Fruit fly (Drosophila melanogaster) whole organism, wandering third instar larva: Measurements from ENCODE around the gene Ccdc114.

Experiments
- Abd-B ChIP-seq: fragments of >200 bp; optimal IDR thresholded peaks from 2 replicates; lab custom pipeline; 2017; ENCODE audit warnings: missing biosample characterization, missing genetic modification characterization
- CG32264 ChIP-seq: fragments of 200-800 bp; sonication (Bioruptor generic); optimal IDR thresholded peaks from 2 replicates; lab custom pipeline; 2016; ENCODE audit warnings: missing biosample characterization, missing genetic modification characterization
- CG9705 ChIP-seq: fragments of 200-800 bp; sonication (Bioruptor generic); optimal IDR thresholded peaks from 2 replicates; lab custom pipeline; 2018; ENCODE audit warnings: missing biosample characterization, mild to moderate bottlenecking, missing genetic modification characterization
- CrebA ChIP-seq: fragments of 200-800 bp; sonication (Bioruptor generic); optimal IDR thresholded peaks from 2 replicates; lab custom pipeline; 2016; ENCODE audit warnings: missing biosample characterization, mild to moderate bottlenecking, missing genetic modification characterization, borderline replicate concordance
- Hr78 ChIP-seq: fragments of >200 bp; optimal IDR thresholded peaks from 2 replicates; lab custom pipeline; 2017; ENCODE audit warnings: missing biosample characterization, missing genetic modification characterization
- Hr83 ChIP-seq: fragments of 200-300 bp; sonication (Bioruptor generic); optimal IDR thresholded peaks from 2 replicates; lab custom pipeline; 2016; ENCODE audit warnings: missing biosample characterization, mild to moderate bottlenecking, missing genetic modification characterization, moderate library complexity; ENCODE audit not compliant: poor library complexity, severe bottlenecking
- Jra ChIP-seq: sonication (Bioruptor generic); optimal IDR thresholded peaks from 2 replicates; lab custom pipeline; 2016; ENCODE audit warnings: missing biosample characterization, missing genetic modification characterization
- Mio ChIP-seq: sonication (Bioruptor generic); optimal IDR thresholded peaks from 2 replicates; lab custom pipeline; 2016; ENCODE audit warnings: missing biosample characterization, missing genetic modification characterization
- Myc ChIP-seq: fragments of >200 bp; optimal IDR thresholded peaks from 2 replicates; lab custom pipeline; 2017
- N ChIP-seq: fragments of >200 bp; optimal IDR thresholded peaks from 2 replicates; lab custom pipeline; 2018; ENCODE audit warnings: missing biosample characterization, missing external identifiers, missing genetic modification characterization
- OdsH ChIP-seq: fragments of 200-800 bp; sonication (Bioruptor generic); optimal IDR thresholded peaks from 2 replicates; lab custom pipeline; 2016; ENCODE audit warnings: missing biosample characterization, mild to moderate bottlenecking, missing genetic modification characterization
- Rel ChIP-seq, 2 experiments: fragments of 200-800 bp; sonication (Bioruptor generic) in 1 of 2; optimal IDR thresholded peaks; 2 replicates in 1 of 2; 3 replicates in 1 of 2; lab custom pipeline; 2016 to 2019; ENCODE audit warnings: mild to moderate bottlenecking in 2 of 2, missing biosample characterization in 2 of 2, missing genetic modification characterization in 2 of 2, moderate library complexity in 1 of 2
- Sp1 ChIP-seq: fragments of 200-800 bp; sonication (Bioruptor generic); optimal IDR thresholded peaks from 3 replicates; lab custom pipeline; 2019; ENCODE audit warnings: missing biosample characterization, mild to moderate bottlenecking, missing genetic modification characterization, moderate library complexity
- Vsx2 ChIP-seq: fragments of 200-300, 225-300 bp; sonication (Bioruptor generic); optimal IDR thresholded peaks from 2 replicates; lab custom pipeline; 2018; ENCODE audit warnings: missing biosample characterization, missing genetic modification characterization; ENCODE audit not compliant: partially characterized antibody
- br ChIP-seq: fragments of 200-800 bp; sonication (Bioruptor generic); optimal IDR thresholded peaks from 2 replicates; lab custom pipeline; 2016; ENCODE audit warnings: missing biosample characterization, missing genetic modification characterization
- brk ChIP-seq: fragments of 200-800 bp; sonication (Bioruptor generic); optimal IDR thresholded peaks from 2 replicates; lab custom pipeline; 2016; ENCODE audit warnings: missing biosample characterization, mild to moderate bottlenecking, missing genetic modification characterization
- dl ChIP-seq, 2 experiments: fragments of 175-275, 200-275 bp in 1 of 2; fragments of 200-275 bp in 1 of 2; sonication (Bioruptor generic); optimal IDR thresholded peaks; lab custom pipeline; 2018; ENCODE audit warnings: mild to moderate bottlenecking in 2 of 2, missing biosample characterization in 2 of 2, missing genetic modification characterization in 2 of 2, moderate library complexity in 2 of 2; ENCODE audit not compliant: partially characterized antibody in 2 of 2, insufficient read depth in 1 of 2
- foxo ChIP-seq, 2 experiments: fragments of 200-800 bp; sonication (Bioruptor generic); optimal IDR thresholded peaks; 2 replicates in 1 of 2; 3 replicates in 1 of 2; lab custom pipeline; 2016 to 2017; ENCODE audit warnings: missing biosample characterization in 2 of 2, missing genetic modification characterization in 2 of 2
- h ChIP-seq: fragments of 200-800 bp; sonication (Bioruptor generic); optimal IDR thresholded peaks from 3 replicates; lab custom pipeline; 2016; ENCODE audit warnings: missing biosample characterization, mild to moderate bottlenecking, missing genetic modification characterization
- jim ChIP-seq: fragments of 175-275, 200-325 bp; sonication (Bioruptor generic); optimal IDR thresholded peaks from 2 replicates; lab custom pipeline; 2016; ENCODE audit warnings: missing biosample characterization, mild to moderate bottlenecking, missing genetic modification characterization
- pan ChIP-seq: fragments of >200 bp; optimal IDR thresholded peaks from 2 replicates; lab custom pipeline; 2017
- psq ChIP-seq: fragments of 200-800 bp; sonication (Bioruptor generic); optimal IDR thresholded peaks from 3 replicates; lab custom pipeline; 2017; ENCODE audit warnings: missing biosample characterization, mild to moderate bottlenecking, missing genetic modification characterization, moderate library complexity
- rgr ChIP-seq: fragments of 200-800 bp; sonication (Bioruptor generic); optimal IDR thresholded peaks from 3 replicates; lab custom pipeline; 2016; ENCODE audit warnings: missing biosample characterization, mild to moderate bottlenecking, missing genetic modification characterization
- usp ChIP-seq: fragments of >200 bp; optimal IDR thresholded peaks from 2 replicates; lab custom pipeline; 2017; ENCODE audit warnings: missing biosample characterization, missing genetic modification characterization
- woc ChIP-seq: sonication (Bioruptor generic); optimal IDR thresholded peaks from 2 replicates; lab custom pipeline; 2016; ENCODE audit warnings: missing biosample characterization, mild to moderate bottlenecking, missing genetic modification characterization

The Ccdc114 gene

dm6 chr3R:16643591-16643990 is 19.1 kb upstream of the Ccdc114 start, which contains the start of gene Arl6IP1:
Arl6IP1 (plus strand) TSS chr3R:16643605.
- no peak for TF ChIP-seq woc (GFP tag; lab: Kevin White, UChicago)
- TF ChIP-seq CG9705 (GFP tag; lab: Kevin White, UChicago) = no peak
- no peak for TF ChIP-seq jim
- no peak for TF ChIP-seq h (GFP tag; lab: Kevin White, UChicago)
- TF ChIP-seq rgr = no peak
- TF ChIP-seq Jra (GFP tag; lab: Kevin White, UChicago) = no peak
- no peak for TF ChIP-seq CrebA (GFP tag; lab: Kevin White, UChicago)
- TF ChIP-seq N (GFP tag; lab: Kevin White, UChicago) = no peak
- no peak for TF ChIP-seq psq (GFP tag; lab: Kevin White, UChicago)
- TF ChIP-seq Mio = no peak
- no peak for TF ChIP-seq dl (GFP tag; optimal IDR thresholded peaks at IDR 0.05; lab: Kevin White, UChicago; ENCODE audit: insufficient read depth in 1 of 2, partially characterized antibody in 2 of 2)
- TF ChIP-seq Abd-B (GFP tag; lab: Kevin White, UChicago) = no peak
- no peak for TF ChIP-seq br (GFP tag; lab: Kevin White, UChicago)
- TF ChIP-seq brk (GFP tag; lab: Kevin White, UChicago) = no peak
- no peak for TF ChIP-seq CG32264 (GFP tag; lab: Kevin White, UChicago)
- TF ChIP-seq, all 38 proteins: peak for 0

DNA sequence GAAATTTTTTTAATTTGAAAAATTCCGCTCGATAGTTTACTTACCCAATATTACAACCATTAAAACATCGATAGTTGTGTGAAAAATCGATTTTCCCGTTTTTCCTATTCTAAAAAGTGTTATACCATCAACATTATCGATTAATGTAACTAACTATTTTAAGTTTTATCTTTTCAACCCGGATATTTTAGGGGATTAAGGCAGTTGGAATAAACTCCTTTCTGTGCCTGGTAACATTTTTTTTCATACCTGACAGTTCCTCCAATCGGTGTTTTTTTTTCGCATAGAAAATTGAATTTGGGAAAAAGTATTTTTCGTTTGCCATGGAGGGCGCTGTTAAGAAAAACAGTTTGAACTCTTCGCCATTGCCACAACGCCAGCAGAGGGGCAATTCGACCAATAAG is 15.5 kb upstream of the Ccdc114 start, which contains the start of gene nonA-l:
Gene nonA-l (plus strand): TSS at position 201 of the 404 bp plus-strand sequence.
- TF ChIP-seq N (GFP tag; lab: Kevin White, UChicago) (no peak), CrebA (GFP tag; lab: Kevin White, UChicago) (no peak), h (GFP tag; lab: Kevin White, UChicago) (no peak), Hr83 (GFP tag; lab: Kevin White, UChicago) (no peak), br (GFP tag; lab: Kevin White, UChicago) (no peak), pan (no peak), brk (GFP tag; lab: Kevin White, UChicago) (no peak)

- TF ChIP-seq Abd-B (GFP tag; lab: Kevin White, UChicago) (no peak), h (GFP tag; lab: Kevin White, UChicago) (no peak), Hr78 (GFP tag; lab: Kevin White, UChicago) (no peak), Sp1 (no peak), brk (GFP tag; lab: Kevin White, UChicago) (no peak), rgr (no peak), N (GFP tag; lab: Kevin White, UChicago) (no peak), OdsH (GFP tag; lab: Kevin White, UChicago) (no peak)
Observed at dm6 chr3R:16632698-16633097, 8.2 kb upstream of the Ccdc114 start.

DNA sequence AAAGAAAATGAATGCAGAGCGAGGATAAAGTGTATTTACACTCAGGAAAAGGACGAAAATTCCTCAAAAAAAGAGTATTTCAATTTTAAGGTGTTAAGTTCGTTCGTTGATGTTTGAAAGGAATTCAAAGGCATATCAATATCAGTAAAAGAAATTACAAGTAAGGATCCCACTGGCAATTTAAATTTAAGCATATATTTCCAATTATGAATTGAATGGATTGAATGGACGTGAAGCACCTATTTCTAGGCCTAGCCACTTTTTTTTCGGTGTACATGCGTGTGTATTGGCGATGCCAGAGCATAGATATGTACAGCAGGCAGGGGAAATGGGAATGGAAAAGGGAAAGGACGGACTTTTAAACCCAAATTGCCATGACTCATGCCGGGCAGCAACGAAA is 6.0 kb upstream of the Ccdc114 start:
- TF ChIP-seq foxo (GFP tag; optimal IDR thresholded peaks at IDR 0.05; lab: Kevin White, UChicago) (peak in 1 of 2 experiments; percentile 10), usp (GFP tag; lab: Kevin White, UChicago) (no peak), Myc (lab: Kevin White, UChicago) (no peak), psq (GFP tag; lab: Kevin White, UChicago) (peak; percentile 5)

DNA sequence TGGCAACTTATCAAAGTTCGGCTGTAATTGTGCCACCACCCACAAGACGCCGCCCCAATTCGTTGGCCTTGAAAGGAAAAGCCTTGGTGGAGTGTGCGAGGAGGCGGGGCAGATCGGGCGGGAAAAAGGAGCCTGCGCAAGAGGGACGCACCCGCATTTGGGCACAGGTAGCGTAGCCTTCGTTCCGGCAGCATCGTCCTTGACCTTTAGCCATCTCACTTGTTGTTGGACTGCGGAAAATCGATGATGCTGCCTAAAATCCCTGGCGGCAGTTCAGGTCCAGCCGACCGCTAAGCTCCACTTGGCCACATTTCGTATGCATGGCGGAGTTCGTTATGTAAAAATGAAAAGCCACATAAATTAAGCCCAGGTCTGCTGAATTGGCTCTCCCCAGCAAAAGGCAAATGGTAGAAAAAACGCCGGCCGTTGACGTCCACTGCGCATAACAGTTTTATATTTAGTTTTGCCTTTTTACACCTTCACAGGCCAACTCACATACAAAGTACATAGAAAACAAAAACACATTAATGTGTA is 2.4 kb upstream of the Ccdc114 start:
- TF ChIP-seq Abd-B (GFP tag; lab: Kevin White, UChicago) (no peak), Jra (GFP tag; lab: Kevin White, UChicago) (no peak), CG32264 (GFP tag; lab: Kevin White, UChicago) (no peak), brk (GFP tag; lab: Kevin White, UChicago) (no peak), rgr (no peak), Rel (GFP tag; optimal IDR thresholded peaks at IDR 0.05; lab: Kevin White, UChicago) (no peak), Rel (tag; optimal IDR thresholded peaks at IDR 0.05; lab: Kevin White, UChicago) (no peak), Vsx2 (GFP tag; lab: Kevin White, UChicago) (no peak), usp (GFP tag; lab: Kevin White, UChicago) (no peak), Myc (lab: Kevin White, UChicago) (no peak), h (GFP tag; lab: Kevin White, UChicago) (no peak), Sp1 (no peak)

DNA sequence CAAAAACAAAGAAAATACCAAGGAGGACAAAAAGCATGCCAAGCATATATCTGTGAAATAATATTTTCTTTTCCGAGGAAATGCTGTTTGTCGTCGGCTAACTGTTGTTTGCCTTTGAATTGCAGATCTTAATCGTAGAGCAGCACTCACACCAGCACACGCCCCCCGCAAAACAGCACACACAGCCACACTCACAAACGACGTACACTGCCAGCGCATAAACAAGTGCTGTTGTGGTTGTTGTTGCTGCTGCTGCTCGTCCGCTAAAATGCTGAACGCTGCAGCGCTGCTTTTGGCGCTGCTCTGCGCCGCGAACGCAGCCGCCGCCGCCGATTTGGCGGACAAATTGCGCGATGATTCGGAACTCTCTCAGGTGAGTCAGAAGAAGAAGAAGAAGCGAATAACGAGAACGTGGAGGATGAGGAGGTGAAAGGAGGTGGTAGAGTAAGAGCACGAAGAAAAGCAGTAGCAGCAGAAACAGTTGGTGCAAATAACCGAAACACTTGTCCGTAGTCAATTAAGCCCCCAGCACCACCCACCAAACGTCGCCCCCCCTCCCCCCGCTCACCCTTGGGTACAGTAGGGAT is 1.4 kb upstream of the Ccdc114 start:
- TF ChIP-seq Jra (GFP tag; lab: Kevin White, UChicago) (peak; percentile 76), h (GFP tag; lab: Kevin White, UChicago) (no peak), psq (GFP tag; lab: Kevin White, UChicago) (peak; percentile 67)
- TF ChIP-seq, all 38 proteins: peak for 2
